Fruit fly (Drosophila melanogaster) whole organism, embryonic: ENCODE measurements around the gene CG13077.
A peak's percentile ranks its signal among the peaks of the same experiment; 100 is the strongest.

Experiments
- Aef1 ChIP-seq: fragments of 200-800 bp; sonication (Bioruptor generic); IDR thresholded peaks from 3 replicates; pipeline ENCODE4 v1.3.6; 2022; ENCODE audit warnings: missing biosample characterization, missing genetic modification characterization
- CG10462 ChIP-seq: fragments of 200-800 bp; sonication (Bioruptor generic); optimal IDR thresholded peaks from 2 replicates; lab custom pipeline; 2016; ENCODE audit warnings: missing biosample characterization, missing genetic modification characterization
- CG10654 ChIP-seq: fragments of 200-800 bp; sonication (Bioruptor generic); optimal IDR thresholded peaks from 2 replicates; lab custom pipeline; 2016; ENCODE audit warnings: missing biosample characterization, missing genetic modification characterization
- CG11085 ChIP-seq: fragments of 200-800 bp; sonication (Bioruptor generic); IDR thresholded peaks from 2 replicates; pipeline ENCODE4 v1.3.6; 2022; ENCODE audit warnings: missing biosample characterization, missing genetic modification characterization
- CG13287 ChIP-seq: fragments of 200-800 bp; sonication (Bioruptor generic); IDR thresholded peaks from 2 replicates; pipeline ENCODE4 v1.3.6; 2022; ENCODE audit warnings: missing biosample characterization, missing genetic modification characterization; ENCODE audit not compliant: partially characterized antibody
- CG16815 ChIP-seq: fragments of 200-800 bp; sonication (Bioruptor generic); optimal IDR thresholded peaks from 3 replicates; lab custom pipeline; 2017; ENCODE audit warnings: missing biosample characterization, mild to moderate bottlenecking, missing genetic modification characterization
- CG17186 ChIP-seq: fragments of 200-800 bp; sonication (Bioruptor generic); optimal IDR thresholded peaks from 3 replicates; lab custom pipeline; 2017; ENCODE audit warnings: missing biosample characterization, missing genetic modification reagents, missing genetic modification characterization
- CG17359 ChIP-seq: fragments of 200-800 bp; sonication (Bioruptor generic); optimal IDR thresholded peaks from 3 replicates; lab custom pipeline; 2018; ENCODE audit warnings: missing biosample characterization, mild to moderate bottlenecking, missing genetic modification characterization, moderate library complexity
- CG17829 ChIP-seq: fragments of 200-800 bp; optimal IDR thresholded peaks from 2 replicates; lab custom pipeline; 2019; ENCODE audit warnings: missing biosample characterization, mild to moderate bottlenecking, missing genetic modification characterization, moderate library complexity
- CG18011 ChIP-seq: fragments of 200-800 bp; sonication (Bioruptor generic); optimal IDR thresholded peaks from 2 replicates; lab custom pipeline; 2017; ENCODE audit warnings: missing biosample characterization, missing genetic modification characterization, mild to moderate bottlenecking, moderate library complexity, missing genotype
- CG18476 ChIP-seq: fragments of 200-800 bp; sonication (Bioruptor generic); optimal IDR thresholded peaks from 2 replicates; lab custom pipeline; 2016; ENCODE audit warnings: missing biosample characterization, mild to moderate bottlenecking, missing genetic modification characterization
- CG30403 ChIP-seq: fragments of 200-800 bp; sonication (Bioruptor generic); optimal IDR thresholded peaks from 3 replicates; lab custom pipeline; 2016; ENCODE audit warnings: missing biosample characterization, missing genetic modification characterization
- CG31441 ChIP-seq: fragments of 200-800 bp; sonication (Bioruptor generic); IDR thresholded peaks from 2 replicates; pipeline ENCODE4 v1.3.6; 2022; ENCODE audit warnings: missing biosample characterization, missing genetic modification characterization
- CG34376 ChIP-seq: fragments of 200-800 bp; sonication (Bioruptor generic); optimal IDR thresholded peaks from 2 replicates; lab custom pipeline; 2018; ENCODE audit warnings: missing biosample characterization, mild to moderate bottlenecking, missing genetic modification characterization
- CG3838 ChIP-seq: fragments of 200-800 bp; sonication (Bioruptor generic); optimal IDR thresholded peaks from 3 replicates; lab custom pipeline; 2016; ENCODE audit warnings: missing biosample characterization, missing genetic modification characterization
- CG7271 ChIP-seq: fragments of 200-800 bp; sonication (Bioruptor generic); optimal IDR thresholded peaks from 2 replicates; lab custom pipeline; 2018; ENCODE audit warnings: missing biosample characterization, mild to moderate bottlenecking, missing genetic modification characterization, moderate library complexity
- CG7745 ChIP-seq: fragments of 200-800 bp; sonication (Bioruptor generic); optimal IDR thresholded peaks from 2 replicates; lab custom pipeline; 2018; ENCODE audit warnings: missing biosample characterization, mild to moderate bottlenecking, missing genetic modification characterization, moderate library complexity
- CG8924 ChIP-seq: fragments of 200-800 bp; optimal IDR thresholded peaks from 3 replicates; lab custom pipeline; 2019; ENCODE audit warnings: missing biosample characterization, mild to moderate bottlenecking, missing genetic modification characterization, moderate library complexity
- CG9727 ChIP-seq: fragments of 200-800 bp; sonication (Bioruptor generic); optimal IDR thresholded peaks from 3 replicates; lab custom pipeline; 2017; ENCODE audit warnings: missing biosample characterization, mild to moderate bottlenecking, missing genetic modification characterization
- Doc2 ChIP-seq: fragments of 200-800 bp; sonication (Bioruptor generic); IDR thresholded peaks from 2 replicates; pipeline ENCODE4 v1.3.6; 2022; ENCODE audit warnings: missing biosample characterization, missing genetic modification characterization
- Dref ChIP-seq: fragments of 200-800 bp; sonication (Bioruptor generic); IDR thresholded peaks from 2 replicates; pipeline ENCODE4 v1.3.6; 2022; ENCODE audit warnings: missing biosample characterization, missing genetic modification characterization
- ERR ChIP-seq: fragments of 200-800 bp; sonication (Bioruptor generic); optimal IDR thresholded peaks from 2 replicates; lab custom pipeline; 2016; ENCODE audit warnings: missing biosample characterization, missing genetic modification characterization
- Elba2 ChIP-seq: fragments of 200-800 bp; sonication (Bioruptor generic); optimal IDR thresholded peaks from 3 replicates; lab custom pipeline; 2016; ENCODE audit warnings: missing biosample characterization, missing genetic modification characterization
- Ets97D ChIP-seq: fragments of 200-800 bp; sonication (Bioruptor generic); optimal IDR thresholded peaks from 3 replicates; lab custom pipeline; 2016; ENCODE audit warnings: missing biosample characterization, missing genetic modification characterization
- Fer2 ChIP-seq: fragments of 200-800 bp; sonication (Bioruptor generic); optimal IDR thresholded peaks from 2 replicates; lab custom pipeline; 2018; ENCODE audit warnings: missing biosample characterization, mild to moderate bottlenecking, missing genetic modification characterization, moderate library complexity
- H15 ChIP-seq: fragments of 200-800 bp; sonication (Bioruptor generic); IDR thresholded peaks from 3 replicates; pipeline ENCODE4 v1.3.6; 2022; ENCODE audit warnings: missing biosample characterization, missing genetic modification characterization
- Hand ChIP-seq: fragments of 200-800 bp; sonication (Bioruptor generic); optimal IDR thresholded peaks from 2 replicates; lab custom pipeline; 2017; ENCODE audit warnings: mild to moderate bottlenecking, missing biosample characterization, missing genetic modification reagents, missing genetic modification characterization
- Hmx ChIP-seq: fragments of 200-800 bp; sonication (Bioruptor generic); optimal IDR thresholded peaks from 2 replicates; lab custom pipeline; 2016; ENCODE audit warnings: missing biosample characterization, missing genetic modification characterization
- Hsf ChIP-seq: fragments of 200-800 bp; sonication (Bioruptor generic); optimal IDR thresholded peaks from 3 replicates; lab custom pipeline; 2016; ENCODE audit warnings: missing biosample characterization, missing genetic modification characterization
- NC2α ChIP-seq: fragments of 200-800 bp; sonication (Bioruptor generic); optimal IDR thresholded peaks from 2 replicates; lab custom pipeline; 2016; ENCODE audit warnings: missing biosample characterization, missing genetic modification characterization
- Pdp1 ChIP-seq, 2 experiments: fragments of 200-800 bp; sonication (Bioruptor generic); optimal IDR thresholded peaks; 3 replicates each; lab custom pipeline; 2016; ENCODE audit warnings: missing biosample characterization in 2 of 2, missing genetic modification characterization in 2 of 2, mild to moderate bottlenecking in 1 of 2, moderate library complexity in 1 of 2
- Scr ChIP-seq: fragments of 200-800 bp; sonication (Bioruptor generic); IDR thresholded peaks from 2 replicates; pipeline ENCODE4 v1.3.6; 2022; ENCODE audit warnings: missing biosample characterization, missing genetic modification characterization; ENCODE audit not compliant: partially characterized antibody
- Ssrp ChIP-seq: fragments of 200-800 bp; sonication (Bioruptor generic); optimal IDR thresholded peaks from 2 replicates; lab custom pipeline; 2018; ENCODE audit warnings: missing biosample characterization, mild to moderate bottlenecking, missing genetic modification characterization, moderate library complexity
- YL-1 ChIP-seq: fragments of 200-800 bp; sonication (Bioruptor generic); optimal IDR thresholded peaks from 3 replicates; lab custom pipeline; 2017; ENCODE audit warnings: missing biosample characterization, mild to moderate bottlenecking, missing genetic modification characterization
- abd-A ChIP-seq: fragments of 200-800 bp; sonication (Bioruptor generic); optimal IDR thresholded peaks from 3 replicates; lab custom pipeline; 2019; ENCODE audit warnings: missing biosample characterization, mild to moderate bottlenecking, missing genetic modification characterization, moderate library complexity
- amos ChIP-seq: fragments of 200-800 bp; sonication (Bioruptor generic); IDR thresholded peaks from 2 replicates; pipeline ENCODE4 v1.3.6; 2022; ENCODE audit warnings: missing biosample characterization, missing genetic modification characterization; ENCODE audit not compliant: partially characterized antibody
- chinmo ChIP-seq: fragments of 200-800 bp; sonication (Bioruptor generic); IDR thresholded peaks from 4 replicates; pipeline ENCODE4 v1.3.6; 2022; ENCODE audit warnings: missing biosample characterization, missing genetic modification characterization; ENCODE audit not compliant: partially characterized antibody
- cwo ChIP-seq: fragments of 200-800 bp; sonication (Bioruptor generic); optimal IDR thresholded peaks from 3 replicates; lab custom pipeline; 2017; ENCODE audit warnings: missing biosample characterization, missing genetic modification characterization, mild to moderate bottlenecking, moderate library complexity, missing genetic modification reagents
- esg ChIP-seq: fragments of 200-800 bp; sonication (Bioruptor generic); conservative IDR thresholded peaks from 2 replicates; pipeline ENCODE4 v1.3.6; 2022; ENCODE audit warnings: missing biosample characterization, missing genetic modification characterization
- ham ChIP-seq: fragments of 200-800 bp; sonication (Bioruptor generic); IDR thresholded peaks from 2 replicates; pipeline ENCODE4 v1.3.6; 2022; ENCODE audit warnings: missing biosample characterization, missing genetic modification characterization
- nerfin-1 ChIP-seq: fragments of 200-800 bp; sonication (Bioruptor generic); optimal IDR thresholded peaks from 3 replicates; lab custom pipeline; 2019; ENCODE audit warnings: missing biosample characterization, mild to moderate bottlenecking, missing genetic modification characterization, moderate library complexity
- nmo ChIP-seq: fragments of 200-800 bp; sonication (Bioruptor generic); optimal IDR thresholded peaks from 2 replicates; lab custom pipeline; 2018; ENCODE audit warnings: missing biosample characterization, mild to moderate bottlenecking, missing genetic modification characterization, moderate library complexity
- oc ChIP-seq: fragments of 200-800 bp; sonication (Bioruptor generic); optimal IDR thresholded peaks from 2 replicates; lab custom pipeline; 2018; ENCODE audit warnings: missing biosample characterization, mild to moderate bottlenecking, missing genetic modification characterization, moderate library complexity
- onecut ChIP-seq: fragments of 200-800 bp; sonication (Bioruptor generic); IDR thresholded peaks from 2 replicates; pipeline ENCODE4 v1.3.6; 2022; ENCODE audit warnings: missing biosample characterization, missing genetic modification characterization
- sens-2 ChIP-seq: fragments of 200-800 bp; sonication (Bioruptor generic); IDR thresholded peaks from 2 replicates; pipeline ENCODE4 v1.3.6; 2022; ENCODE audit warnings: missing biosample characterization, missing genetic modification characterization
- ttk ChIP-seq: fragments of 200-800 bp; sonication (Bioruptor generic); IDR thresholded peaks from 2 replicates; pipeline ENCODE4 v2.1.2; 2022; ENCODE audit warnings: missing biosample characterization, missing genetic modification characterization
- tx ChIP-seq: fragments of 200-800 bp; sonication (Bioruptor generic); optimal IDR thresholded peaks from 2 replicates; lab custom pipeline; 2016; ENCODE audit warnings: missing biosample characterization, missing genetic modification characterization
- usp ChIP-seq: fragments of >200 bp; optimal IDR thresholded peaks from 2 replicates; lab custom pipeline; 2017; ENCODE audit warnings: missing biosample characterization, missing genetic modification characterization
- yki ChIP-seq: fragments of >200 bp; optimal IDR thresholded peaks from 3 replicates; lab custom pipeline; 2018
- zen ChIP-seq: fragments of 200-800 bp; sonication (Bioruptor generic); optimal IDR thresholded peaks from 3 replicates; lab custom pipeline; 2018; ENCODE audit warnings: missing biosample characterization, mild to moderate bottlenecking, missing genetic modification characterization, moderate library complexity
- zen2 ChIP-seq: fragments of 200-800 bp; sonication (Bioruptor generic); IDR thresholded peaks from 3 replicates; pipeline ENCODE4 v1.3.6; 2022; ENCODE audit warnings: missing biosample characterization, missing genetic modification characterization; ENCODE audit not compliant: partially characterized antibody

Gene CG13077

DNA sequence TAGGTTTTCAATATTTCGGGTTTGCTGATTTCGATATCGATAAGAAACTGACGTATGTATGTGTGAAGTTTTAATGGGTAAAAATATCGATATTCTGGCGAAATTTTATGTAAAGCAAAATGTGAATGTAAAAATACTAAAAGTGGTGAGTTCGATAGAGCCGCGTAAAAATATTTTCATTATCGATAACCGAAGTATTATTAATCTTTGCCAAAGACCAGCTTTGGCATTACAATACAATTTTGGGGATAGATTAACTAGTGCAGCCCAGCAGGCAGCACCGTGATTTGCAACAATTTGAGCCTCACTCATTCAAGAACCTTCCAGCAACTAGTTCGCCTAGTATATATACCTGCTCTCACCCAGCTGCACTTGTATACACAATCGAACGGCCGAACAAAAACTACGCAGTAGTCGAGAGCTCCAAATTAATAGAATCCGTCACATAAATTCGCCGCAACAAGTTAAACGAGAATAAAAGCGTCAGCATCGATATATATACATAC lies 23.3 kb upstream of the CG13077 start (continued):
- TF ChIP-seq H15 (GFP tag; lab: Robert Waterston, UW), result no peak
- no peak for TF ChIP-seq Elba2
- peak; percentile 30 for TF ChIP-seq CG34376 (GFP tag; lab: Kevin White, UChicago)
- no peak for TF ChIP-seq Ssrp (tag; lab: Kevin White, UChicago)
- peak; percentile 78 for TF ChIP-seq YL-1 (GFP tag; lab: Kevin White, UChicago)
- TF ChIP-seq yki, result no peak
- TF ChIP-seq CG13287 (GFP tag; lab: Robert Waterston, UW), result peak; percentile 96
- TF ChIP-seq CG30403, result no peak
- peak; percentile 79; the same call in 1 of the 2 replicates for TF ChIP-seq amos (GFP tag; lab: Robert Waterston, UW)
- peak; percentile 8; the same call in 1 of the 2 replicates for TF ChIP-seq onecut
- no peak for TF ChIP-seq CG16815
- no peak for TF ChIP-seq Doc2 (GFP tag; lab: Robert Waterston, UW)
- peak; percentile 19 for TF ChIP-seq nmo
- TF ChIP-seq Hand (GFP tag; lab: Kevin White, UChicago), result no peak
- peak; percentile 62 for TF ChIP-seq CG31441 (GFP tag; lab: Robert Waterston, UW)
- no peak for TF ChIP-seq CG8924 (tag; lab: Kevin White, UChicago)
- TF ChIP-seq esg (GFP tag; lab: Robert Waterston, UW), result no peak
- peak; percentile 63 for TF ChIP-seq nerfin-1 (tag; lab: Kevin White, UChicago)
- TF ChIP-seq CG10462 (GFP tag; lab: Kevin White, UChicago), result no peak
- peak; percentile 92 for TF ChIP-seq Dref (GFP tag; lab: Robert Waterston, UW)
- no peak for TF ChIP-seq CG18011 (GFP tag; lab: Kevin White, UChicago)
- TF ChIP-seq tx (GFP tag; lab: Kevin White, UChicago), result no peak
- no peak for TF ChIP-seq CG17186
- no peak for TF ChIP-seq ERR (GFP tag; lab: Kevin White, UChicago)
- TF ChIP-seq Pdp1 (GFP tag; optimal IDR thresholded peaks at IDR 0.05; lab: Kevin White, UChicago), result peak in 1 of 2 experiments; percentile 26
- no peak for TF ChIP-seq CG10654 (GFP tag; lab: Kevin White, UChicago)
- TF ChIP-seq CG11085, result no peak
- TF ChIP-seq ham, result no peak
- no peak for TF ChIP-seq CG17359 (tag; lab: Kevin White, UChicago)
- TF ChIP-seq CG17829, result peak; percentile 33
- peak; percentile 10 for TF ChIP-seq Ets97D (GFP tag; lab: Kevin White, UChicago)
- peak; percentile 1 for TF ChIP-seq Hsf
- no peak for TF ChIP-seq CG18476 (GFP tag; lab: Kevin White, UChicago)
- no peak for TF ChIP-seq cwo (GFP tag; lab: Kevin White, UChicago)
- peak; percentile 71 for TF ChIP-seq oc
- no peak for TF ChIP-seq Aef1
- TF ChIP-seq CG9727 (GFP tag; lab: Kevin White, UChicago), result no peak
- no peak for TF ChIP-seq Fer2 (tag; lab: Kevin White, UChicago)
- TF ChIP-seq sens-2 (GFP tag; lab: Robert Waterston, UW), result no peak
- peak; percentile 8 for TF ChIP-seq zen (tag; lab: Kevin White, UChicago)
- no peak for TF ChIP-seq usp (GFP tag; lab: Kevin White, UChicago)
- TF ChIP-seq Hmx (GFP tag; lab: Kevin White, UChicago), result no peak
- no peak for TF ChIP-seq ttk (GFP tag; lab: Robert Waterston, UW)
- TF ChIP-seq chinmo (GFP tag; lab: Robert Waterston, UW), result peak; percentile 66; the same call in 2 of the 4 replicates
- peak; percentile 84 for TF ChIP-seq abd-A (tag; lab: Kevin White, UChicago)
- TF ChIP-seq CG3838, result no peak
- TF ChIP-seq CG7271, result no peak
- TF ChIP-seq Scr (GFP tag; lab: Robert Waterston, UW), result peak; percentile 86
- TF ChIP-seq NC2α (GFP tag; lab: Kevin White, UChicago), result no peak
- no peak for TF ChIP-seq CG7745 (tag; lab: Kevin White, UChicago)
- peak; percentile 93 for TF ChIP-seq zen2
